Worm (Caenorhabditis elegans): Measurements from ENCODE around the gene K02D10.4.

K02D10.4 gene

ce11 chrIII:8801864-8802818, 22.3 kb upstream of the K02D10.4 start (continued):
- peak; percentile 69 to 96 (median 96) for TF ChIP-seq ceh-82 (tag; optimal IDR thresholded peaks at IDR 0.05)
- TF ChIP-seq efl-1 (optimal IDR thresholded peaks at IDR 0.05) = peak; percentile 90 to 97
- TF ChIP-seq efl-1 (GFP tag; optimal IDR thresholded peaks at IDR 0.05 in 1 of 2) = peak; percentile 70 to 97
- peak; percentile 47 for TF ChIP-seq nhr-12 (tag; optimal IDR thresholded peaks at IDR 0.05)

ce11 chrIII:8801352-8801863, 21.6 kb upstream of the K02D10.4 start:
- no peak for TF ChIP-seq aly-2 (tag; optimal IDR thresholded peaks at IDR 0.05)
- TF ChIP-seq blmp-1 (tag; optimal IDR thresholded peaks at IDR 0.05) = peak; percentile 74
- TF ChIP-seq sup-37 (GFP tag; optimal IDR thresholded peaks at IDR 0.05) = no peak
- peak; percentile 18 for TF ChIP-seq skn-1 (tag; optimal IDR thresholded peaks at IDR 0.05)
- TF ChIP-seq C16A3.4 (tag; optimal IDR thresholded peaks at IDR 0.05) = peak; percentile 0
- TF ChIP-seq unc-130 (tag; optimal IDR thresholded peaks at IDR 0.05) = peak; percentile 49
- TF ChIP-seq lin-13 (GFP tag; optimal IDR thresholded peaks at IDR 0.05) = peak; percentile 23
- TF ChIP-seq fkh-10 (GFP tag; optimal IDR thresholded peaks at IDR 0.05) = no peak
- no peak for TF ChIP-seq nhr-85 (tag)
- peak in 1 of 3 experiments; percentile 5 for TF ChIP-seq ceh-82 (tag; optimal IDR thresholded peaks at IDR 0.05)
- peak; percentile 40; the same call in 1 of the 2 replicates for TF ChIP-seq grh-1 (GFP tag; IDR thresholded peaks at IDR 0.05)
- TF ChIP-seq unc-98 (GFP tag; IDR thresholded peaks at IDR 0.05) = no peak
- TF ChIP-seq egl-13 (tag; optimal IDR thresholded peaks at IDR 0.05) = no peak
- TF ChIP-seq elt-3 (tag; optimal IDR thresholded peaks at IDR 0.05) = peak in 3 of 6 experiments; percentile 16 to 81 (median 68)
- TF ChIP-seq mdl-1 (tag; optimal IDR thresholded peaks at IDR 0.05) = peak in 1 of 2 experiments; percentile 14

ce11 chrIII:8800796-8801083, 20.9 kb upstream of the K02D10.4 start:
- no peak for TF ChIP-seq ces-1 (GFP tag; optimal IDR thresholded peaks at IDR 0.05)
- TF ChIP-seq ama-1 (optimal IDR thresholded peaks at IDR 0.05) = no peak
- peak in 1 of 3 experiments; percentile 1 for TF ChIP-seq ceh-82 (tag; optimal IDR thresholded peaks at IDR 0.05)
- peak; percentile 86 for TF ChIP-seq blmp-1 (tag; optimal IDR thresholded peaks at IDR 0.05)
- TF ChIP-seq nhr-85 (tag) = peak; percentile 17
- no peak for TF ChIP-seq efl-1 (optimal IDR thresholded peaks at IDR 0.05)
- peak in 1 of 2 experiments; percentile 92 for TF ChIP-seq efl-1 (GFP tag; optimal IDR thresholded peaks at IDR 0.05 in 1 of 2)

- TF ChIP-seq nhr-11 (tag; optimal IDR thresholded peaks at IDR 0.05) (peak; percentile 86), rnt-1 (tag; optimal IDR thresholded peaks at IDR 0.05) (peak; percentile 86), lin-13 (GFP tag; optimal IDR thresholded peaks at IDR 0.05) (peak; percentile 90), nhr-12 (tag; optimal IDR thresholded peaks at IDR 0.05) (no peak), ceh-63 (GFP tag; optimal IDR thresholded peaks at IDR 0.05) (no peak), mdl-1 (tag; optimal IDR thresholded peaks at IDR 0.05) (peak; percentile 64 to 94), efl-1 (optimal IDR thresholded peaks at IDR 0.05) (peak; percentile 73 to 79), efl-1 (GFP tag; optimal IDR thresholded peaks at IDR 0.05 in 1 of 2) (peak; percentile 22 to 95), ets-5 (GFP tag; IDR thresholded peaks at IDR 0.05) (no peak), xbp-1 (tag; optimal IDR thresholded peaks at IDR 0.05) (peak; percentile 83), aly-2 (tag; optimal IDR thresholded peaks at IDR 0.05) (peak; percentile 74), C16A3.4 (tag; optimal IDR thresholded peaks at IDR 0.05) (peak; percentile 73), nhr-47 (tag; optimal IDR thresholded peaks at IDR 0.05) (peak; percentile 94), ceh-90 (tag; optimal IDR thresholded peaks at IDR 0.05) (peak; percentile 17), mep-1 (tag; optimal IDR thresholded peaks at IDR 0.05) (peak; percentile 95), fkh-8 (tag; optimal IDR thresholded peaks at IDR 0.05) (peak; percentile 94), fos-1 (tag; optimal IDR thresholded peaks at IDR 0.05) (peak; percentile 92), elt-2 (tag; optimal IDR thresholded peaks at IDR 0.05) (peak; percentile 71), elt-3 (tag; optimal IDR thresholded peaks at IDR 0.05) (peak in 1 of 6 experiments; percentile 23), vab-15 (tag; optimal IDR thresholded peaks at IDR 0.05) (peak; percentile 92), nhr-28 (tag; optimal IDR thresholded peaks at IDR 0.05) (no peak), ztf-4 (tag; optimal IDR thresholded peaks at IDR 0.05) (peak; percentile 89), zip-4 (GFP tag; optimal IDR thresholded peaks at IDR 0.05) (peak; percentile 53), nhr-19 (GFP tag; conservative IDR thresholded peaks at IDR 0.05) (peak; percentile 90), jun-1 (tag; optimal IDR thresholded peaks at IDR 0.05) (peak; percentile 80), unc-130 (tag; optimal IDR thresholded peaks at IDR 0.05) (peak; percentile 75), nhr-237 (tag; optimal IDR thresholded peaks at IDR 0.05) (no peak), ceh-8 (GFP tag; optimal IDR thresholded peaks at IDR 0.05) (peak; percentile 67), nhr-77 (tag; optimal IDR thresholded peaks at IDR 0.05) (peak; percentile 87), ztf-11 (tag; optimal IDR thresholded peaks at IDR 0.05) (peak in 1 of 2 experiments; percentile 61)
Observed at ce11 chrIII:8799964-8800795, 20.4 kb upstream of the K02D10.4 start, which contains the start of gene F54F2.6. Gene F54F2.6 (minus strand): TSS chrIII:8800701.
